Fruit fly (Drosophila melanogaster) whole organism, prepupa: ENCODE results near the gene salt.
A peak's percentile ranks its signal among the peaks of the same experiment; 100 is the strongest.

Source experiments
- Blimp-1 ChIP-seq: fragments of 200-800 bp; sonication (Bioruptor generic); optimal IDR thresholded peaks from 3 replicates; lab custom pipeline; 2017; ENCODE audit warnings: missing biosample characterization, missing genetic modification characterization, mild to moderate bottlenecking, moderate library complexity, missing genetic modification reagents
- CG10631 ChIP-seq: fragments of 200-800 bp; sonication (Bioruptor generic); optimal IDR thresholded peaks from 2 replicates; lab custom pipeline; 2016; ENCODE audit warnings: missing biosample characterization, missing genetic modification characterization
- CG10669 ChIP-seq: fragments of 200-800 bp; sonication (Bioruptor generic); optimal IDR thresholded peaks from 3 replicates; lab custom pipeline; 2018; ENCODE audit warnings: missing biosample characterization, mild to moderate bottlenecking, missing genetic modification characterization, moderate library complexity
- CG11294 ChIP-seq: fragments of 200-800 bp; sonication (Bioruptor generic); IDR thresholded peaks from 2 replicates; pipeline ENCODE4 v1.3.6; 2022; ENCODE audit warnings: missing biosample characterization, missing genetic modification characterization
- CG1621 ChIP-seq: fragments of 200-800 bp; sonication (Bioruptor generic); optimal IDR thresholded peaks from 3 replicates; lab custom pipeline; 2018; ENCODE audit warnings: missing biosample characterization, mild to moderate bottlenecking, missing genetic modification characterization
- CG16779 ChIP-seq: fragments of 200-800 bp; sonication (Bioruptor generic); optimal IDR thresholded peaks from 3 replicates; lab custom pipeline; 2017; ENCODE audit warnings: missing biosample characterization, mild to moderate bottlenecking, missing genetic modification characterization
- CG31627 ChIP-seq: fragments of 200-800 bp; sonication (Bioruptor generic); optimal IDR thresholded peaks from 3 replicates; lab custom pipeline; 2016; ENCODE audit warnings: missing biosample characterization, missing genetic modification characterization
- CG32006 ChIP-seq: fragments of 200-800 bp; sonication (Bioruptor generic); optimal IDR thresholded peaks from 3 replicates; lab custom pipeline; 2017; ENCODE audit warnings: missing biosample characterization, mild to moderate bottlenecking, missing genetic modification characterization
- CG3919 ChIP-seq: fragments of 200-800 bp; sonication (Bioruptor generic); optimal IDR thresholded peaks from 3 replicates; lab custom pipeline; 2016; ENCODE audit warnings: missing biosample characterization, missing genetic modification characterization
- CG4318 ChIP-seq: fragments of 200-800 bp; sonication (Bioruptor generic); optimal IDR thresholded peaks from 3 replicates; lab custom pipeline; 2017; ENCODE audit warnings: missing biosample characterization, mild to moderate bottlenecking, missing genetic modification characterization
- CG6276 ChIP-seq: fragments of 200-800 bp; sonication (Bioruptor generic); optimal IDR thresholded peaks from 2 replicates; lab custom pipeline; 2017; ENCODE audit warnings: missing biosample characterization, mild to moderate bottlenecking, missing genetic modification characterization
- CG6792 ChIP-seq: fragments of 200-800 bp; sonication (Bioruptor generic); optimal IDR thresholded peaks from 3 replicates; lab custom pipeline; 2016; ENCODE audit warnings: missing biosample characterization, missing genetic modification characterization
- CG6808 ChIP-seq: fragments of 200-800 bp; sonication (Bioruptor generic); optimal IDR thresholded peaks from 3 replicates; lab custom pipeline; 2017; ENCODE audit warnings: missing biosample characterization, missing genetic modification characterization, mild to moderate bottlenecking, moderate library complexity, missing genetic modification reagents
- CG6854 ChIP-seq: fragments of 200-800 bp; sonication (Bioruptor generic); optimal IDR thresholded peaks from 2 replicates; lab custom pipeline; 2017; ENCODE audit warnings: missing biosample characterization, mild to moderate bottlenecking, missing genetic modification characterization
- CG7368 ChIP-seq: fragments of 200-800 bp; sonication (Bioruptor generic); optimal IDR thresholded peaks from 3 replicates; lab custom pipeline; 2016; ENCODE audit warnings: missing biosample characterization, missing genetic modification characterization
- CG8119 ChIP-seq: fragments of 200-800 bp; sonication (Bioruptor generic); IDR thresholded peaks from 3 replicates; pipeline ENCODE4 v1.3.6; 2022; ENCODE audit warnings: missing biosample characterization, missing genetic modification characterization
- CG8319 ChIP-seq: fragments of 200-800 bp; sonication (Bioruptor generic); optimal IDR thresholded peaks from 3 replicates; lab custom pipeline; 2016; ENCODE audit warnings: missing biosample characterization, missing genetic modification characterization
- CG9139 ChIP-seq: fragments of 200-800 bp; sonication (Bioruptor generic); optimal IDR thresholded peaks from 3 replicates; lab custom pipeline; 2017; ENCODE audit warnings: missing biosample characterization, mild to moderate bottlenecking, missing genetic modification characterization
- Eip75B ChIP-seq: fragments of 200-800 bp; sonication (Bioruptor generic); optimal IDR thresholded peaks from 3 replicates; lab custom pipeline; 2016; ENCODE audit warnings: missing biosample characterization, missing genetic modification characterization
- Eip78C ChIP-seq: fragments of 200-800 bp; sonication (Bioruptor generic); peaks from one replicate; lab custom pipeline; 2016; ENCODE audit warnings: missing biosample characterization, missing genetic modification characterization
- Eip93F ChIP-seq: fragments of 200-800 bp; sonication (Bioruptor generic); optimal IDR thresholded peaks from 2 replicates; lab custom pipeline; 2016; ENCODE audit warnings: missing biosample characterization, mild to moderate bottlenecking, missing genetic modification characterization
- Gug ChIP-seq: fragments of 200-800 bp; sonication (Bioruptor generic); IDR thresholded peaks from 2 replicates; pipeline ENCODE4 v1.3.6; 2022; ENCODE audit warnings: missing biosample characterization, missing genetic modification characterization
- Hr39 ChIP-seq: fragments of 200-800 bp; sonication (Bioruptor generic); optimal IDR thresholded peaks from 2 replicates; lab custom pipeline; 2016; ENCODE audit warnings: missing biosample characterization, missing genetic modification characterization
- Lpt ChIP-seq: fragments of 200-800 bp; sonication (Bioruptor generic); optimal IDR thresholded peaks from 3 replicates; lab custom pipeline; 2016; ENCODE audit warnings: missing biosample characterization, missing genetic modification characterization
- Met ChIP-seq: fragments of 200-800 bp; sonication (Bioruptor generic); optimal IDR thresholded peaks from 3 replicates; lab custom pipeline; 2016; ENCODE audit warnings: missing biosample characterization, missing genetic modification characterization
- OdsH ChIP-seq: fragments of 200-800 bp; sonication (Bioruptor generic); optimal IDR thresholded peaks from 3 replicates; lab custom pipeline; 2016; ENCODE audit warnings: missing biosample characterization, missing genetic modification characterization
- Smox ChIP-seq: fragments of 200-800 bp; sonication (Bioruptor generic); optimal IDR thresholded peaks from 3 replicates; lab custom pipeline; 2016; ENCODE audit warnings: missing biosample characterization, missing genetic modification characterization
- Sox102F ChIP-seq: fragments of 200-800 bp; sonication (Bioruptor generic); optimal IDR thresholded peaks from 2 replicates; lab custom pipeline; 2016; ENCODE audit warnings: missing biosample characterization, mild to moderate bottlenecking, missing genetic modification characterization
- acj6 ChIP-seq: fragments of 200-800 bp; sonication (Bioruptor generic); optimal IDR thresholded peaks from 3 replicates; lab custom pipeline; 2016; ENCODE audit warnings: missing biosample characterization, missing genetic modification characterization
- cyc ChIP-seq: fragments of 200-800 bp; sonication (Bioruptor generic); optimal IDR thresholded peaks from 3 replicates; lab custom pipeline; 2016; ENCODE audit warnings: missing biosample characterization, missing genetic modification characterization
- fd59A ChIP-seq: fragments of 200-800 bp; sonication (Bioruptor generic); optimal IDR thresholded peaks from 2 replicates; lab custom pipeline; 2017; ENCODE audit warnings: missing biosample characterization, mild to moderate bottlenecking, missing genetic modification characterization, missing genetic modification reagents
- fd85E ChIP-seq: fragments of 200-800 bp; sonication (Bioruptor generic); optimal IDR thresholded peaks from 3 replicates; lab custom pipeline; 2016; ENCODE audit warnings: missing biosample characterization, missing genetic modification characterization
- fkh ChIP-seq: fragments of 200-800 bp; sonication (Bioruptor generic); optimal IDR thresholded peaks from 3 replicates; lab custom pipeline; 2017; ENCODE audit warnings: missing biosample characterization, mild to moderate bottlenecking, missing genetic modification characterization, moderate library complexity
- lz ChIP-seq: fragments of 200-800 bp; sonication (Bioruptor generic); optimal IDR thresholded peaks from 3 replicates; lab custom pipeline; 2016; ENCODE audit warnings: missing biosample characterization, missing genetic modification characterization
- pdm3 ChIP-seq: fragments of 200-800 bp; sonication (Bioruptor generic); optimal IDR thresholded peaks from 3 replicates; lab custom pipeline; 2016; ENCODE audit warnings: missing biosample characterization, missing genetic modification characterization
- salr ChIP-seq, 2 experiments: fragments of 200-800 bp; sonication (Bioruptor generic); optimal IDR thresholded peaks; 3 replicates each; lab custom pipeline; 2016 to 2018; ENCODE audit warnings: missing biosample characterization in 2 of 2, missing genetic modification characterization in 2 of 2, mild to moderate bottlenecking in 1 of 2
- spab ChIP-seq: fragments of 200-800 bp; sonication (Bioruptor generic); optimal IDR thresholded peaks from 2 replicates; lab custom pipeline; 2017; ENCODE audit warnings: missing biosample characterization, mild to moderate bottlenecking, missing genetic modification characterization, missing genetic modification reagents
- svp ChIP-seq: fragments of 200-800 bp; sonication (Bioruptor generic); peaks from one replicate; lab custom pipeline; 2016; ENCODE audit warnings: missing biosample characterization, missing genetic modification characterization
- vri ChIP-seq: fragments of 200-800 bp; sonication (Bioruptor generic); optimal IDR thresholded peaks from 3 replicates; lab custom pipeline; 2016; ENCODE audit warnings: missing biosample characterization, mild to moderate bottlenecking, missing genetic modification characterization

The salt gene

DNA sequence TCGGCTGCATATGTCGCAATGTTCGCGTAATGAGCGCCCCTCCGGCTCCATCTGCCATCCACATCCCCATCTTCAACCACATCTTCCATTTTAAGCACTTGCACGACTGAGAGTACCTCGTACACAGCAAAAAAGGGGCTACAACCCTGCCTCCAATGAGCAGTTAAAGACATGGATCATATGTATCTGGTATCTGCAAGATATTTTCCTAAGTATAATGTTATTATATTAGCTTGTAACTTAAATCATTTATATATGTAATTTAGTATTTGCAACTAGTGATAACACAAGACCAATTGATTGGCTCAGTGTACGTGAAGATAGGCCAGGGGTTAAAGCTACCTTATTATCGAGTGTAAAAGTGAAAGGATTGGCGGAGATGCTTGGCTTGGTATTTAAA, 8.2 kb upstream of the salt start (continued):
- TF ChIP-seq Blimp-1 (GFP tag; lab: Kevin White, UChicago), result no peak
- peak in 1 of 2 experiments; percentile 15 for TF ChIP-seq salr (GFP tag; optimal IDR thresholded peaks at IDR 0.05; lab: Kevin White, UChicago)
- TF ChIP-seq CG6276, result peak; percentile 43
- peak; percentile 81 for TF ChIP-seq CG32006
- TF ChIP-seq fd85E (GFP tag; lab: Kevin White, UChicago), result no peak
- TF ChIP-seq CG11294 (GFP tag; lab: Robert Waterston, UW), result peak; percentile 13; the same call in 1 of the 2 replicates
- peak; percentile 54 for TF ChIP-seq CG7368
- TF ChIP-seq Hr39 (GFP tag; lab: Kevin White, UChicago), result no peak
- no peak for TF ChIP-seq Eip93F (GFP tag; lab: Kevin White, UChicago)
- TF ChIP-seq CG6808 (GFP tag; lab: Kevin White, UChicago), result peak; percentile 57
- peak; percentile 69 for TF ChIP-seq svp (GFP tag; lab: Kevin White, UChicago)
- peak; percentile 68 for TF ChIP-seq pdm3 (GFP tag; lab: Kevin White, UChicago)
- TF ChIP-seq cyc (GFP tag; lab: Kevin White, UChicago), result no peak
- no peak for TF ChIP-seq CG31627
- TF ChIP-seq CG6854, result no peak
- TF ChIP-seq lz (GFP tag; lab: Kevin White, UChicago), result no peak
- TF ChIP-seq CG10631 (GFP tag; lab: Kevin White, UChicago), result peak; percentile 68
- TF ChIP-seq Eip78C, result peak; percentile 95
- TF ChIP-seq CG10669 (GFP tag; lab: Kevin White, UChicago), result peak; percentile 73
- peak; percentile 79 for TF ChIP-seq CG3919 (GFP tag; lab: Kevin White, UChicago)
- TF ChIP-seq Eip75B (GFP tag; lab: Kevin White, UChicago), result peak; percentile 59
- peak; percentile 69 for TF ChIP-seq Lpt (GFP tag; lab: Kevin White, UChicago)
- TF ChIP-seq CG8319 (GFP tag; lab: Kevin White, UChicago), result peak; percentile 31
- TF ChIP-seq Gug (GFP tag; lab: Robert Waterston, UW), result peak; percentile 62
- TF ChIP-seq CG8119 (GFP tag; lab: Robert Waterston, UW), result peak; percentile 67; the same call in 2 of the 3 replicates
- peak; percentile 72 for TF ChIP-seq CG6792
- peak; percentile 24 for TF ChIP-seq Sox102F (GFP tag; lab: Kevin White, UChicago)
- TF ChIP-seq acj6 (GFP tag; lab: Kevin White, UChicago), result peak; percentile 68
- TF ChIP-seq CG16779 (tag; lab: Kevin White, UChicago), result peak; percentile 31
- TF ChIP-seq CG4318 (GFP tag; lab: Kevin White, UChicago), result peak; percentile 45
- TF ChIP-seq fkh (GFP tag; lab: Kevin White, UChicago), result no peak
- TF ChIP-seq fd59A, result peak; percentile 46
- TF ChIP-seq Met, result no peak
- TF ChIP-seq spab (GFP tag; lab: Kevin White, UChicago), result peak; percentile 58
- TF ChIP-seq Smox, result peak; percentile 17
- peak; percentile 27 for TF ChIP-seq CG9139 (GFP tag; lab: Kevin White, UChicago)
- TF ChIP-seq CG1621, result peak; percentile 62

- no peak for TF ChIP-seq CG8319 (GFP tag; lab: Kevin White, UChicago)
- no peak for TF ChIP-seq CG7368
- TF ChIP-seq OdsH (GFP tag; lab: Kevin White, UChicago), result no peak
- TF ChIP-seq vri (GFP tag; lab: Kevin White, UChicago), result peak; percentile 49
- peak; percentile 7 for TF ChIP-seq fkh (GFP tag; lab: Kevin White, UChicago)
Measured at dm6 chr3R:31761529-31762009, 7.1 kb upstream of the salt start, which contains the start of gene Smvt. Gene Smvt (minus strand): TSS chr3R:31761579.
